Worm (Caenorhabditis elegans): ENCODE measurements around the gene nrf-6.

ce11 chrII:7983454-7983853, 49.1 kb downstream of the nrf-6 start:
- TF ChIP-seq ztf-29 (GFP tag; IDR thresholded peaks at IDR 0.05) (no peak), flt-1 (GFP tag; IDR thresholded peaks at IDR 0.05) (no peak)
